Fruit fly (Drosophila melanogaster) whole organism, embryonic: ENCODE results near the gene CG14442.

Experiments
- ATbp ChIP-seq: fragments of 200-800 bp; sonication (Bioruptor generic); optimal IDR thresholded peaks from 2 replicates; lab custom pipeline; 2017; ENCODE audit warnings: missing biosample characterization, mild to moderate bottlenecking, missing genetic modification characterization, missing genetic modification reagents
- Awh ChIP-seq: fragments of 200-800 bp; sonication (Bioruptor generic); IDR thresholded peaks from 2 replicates; pipeline ENCODE4, ENCODE4 v1.3.6; 2022; ENCODE audit warnings: missing biosample characterization, missing genetic modification characterization
- CG10274 ChIP-seq: fragments of 200-800 bp; sonication (Bioruptor generic); optimal IDR thresholded peaks from 3 replicates; lab custom pipeline; 2017; ENCODE audit warnings: missing biosample characterization, mild to moderate bottlenecking, missing genetic modification characterization
- CG1233 ChIP-seq: fragments of 200-800 bp; sonication (Bioruptor generic); optimal IDR thresholded peaks from 4 replicates; lab custom pipeline; 2018; ENCODE audit warnings: missing biosample characterization, mild to moderate bottlenecking, missing genetic modification characterization
- CG12744 ChIP-seq: fragments of 200-800 bp; sonication (Bioruptor generic); optimal IDR thresholded peaks from 2 replicates; lab custom pipeline; 2016; ENCODE audit warnings: missing biosample characterization, missing genetic modification characterization
- CG13287 ChIP-seq: fragments of 200-800 bp; sonication (Bioruptor generic); IDR thresholded peaks from 2 replicates; pipeline ENCODE4 v1.3.6; 2022; ENCODE audit warnings: missing biosample characterization, missing genetic modification characterization; ENCODE audit not compliant: partially characterized antibody
- CG13296 ChIP-seq: fragments of 200-800 bp; sonication (Bioruptor generic); optimal IDR thresholded peaks from 3 replicates; lab custom pipeline; 2018; ENCODE audit warnings: missing biosample characterization, mild to moderate bottlenecking, missing genetic modification characterization
- CG13624 ChIP-seq: fragments of 200-800 bp; sonication (Bioruptor generic); optimal IDR thresholded peaks from 2 replicates; lab custom pipeline; 2016; ENCODE audit warnings: missing biosample characterization, missing genetic modification characterization
- CG13775 ChIP-seq: fragments of 200-800 bp; sonication (Bioruptor generic); optimal IDR thresholded peaks from 3 replicates; lab custom pipeline; 2017; ENCODE audit warnings: missing biosample characterization, mild to moderate bottlenecking, missing genetic modification characterization
- CG15696 ChIP-seq: fragments of 200-800 bp; sonication (Bioruptor generic); optimal IDR thresholded peaks from 2 replicates; lab custom pipeline; 2019; ENCODE audit warnings: missing biosample characterization, mild to moderate bottlenecking, missing genetic modification characterization, moderate library complexity
- CG16779 ChIP-seq: fragments of 200-800 bp; sonication (Bioruptor generic); IDR thresholded peaks from 2 replicates; pipeline ENCODE4 v1.3.6; 2022; ENCODE audit warnings: missing biosample characterization, missing genetic modification characterization
- CG2120 ChIP-seq: fragments of 200-800 bp; sonication (Bioruptor generic); optimal IDR thresholded peaks from 3 replicates; lab custom pipeline; 2016; ENCODE audit warnings: missing biosample characterization, missing genetic modification characterization
- CG30403 ChIP-seq: fragments of 200-800 bp; sonication (Bioruptor generic); optimal IDR thresholded peaks from 3 replicates; lab custom pipeline; 2016; ENCODE audit warnings: missing biosample characterization, missing genetic modification characterization
- CG33213 ChIP-seq: fragments of 200-800 bp; sonication (Bioruptor generic); optimal IDR thresholded peaks from 3 replicates; lab custom pipeline; 2016; ENCODE audit warnings: missing biosample characterization, missing genetic modification characterization
- CG3995 ChIP-seq: fragments of 200-800 bp; sonication (Bioruptor generic); optimal IDR thresholded peaks from 3 replicates; lab custom pipeline; 2016; ENCODE audit warnings: missing biosample characterization, missing genetic modification characterization
- CG5180 ChIP-seq: fragments of 200-800 bp; sonication (Bioruptor generic); optimal IDR thresholded peaks from 3 replicates; lab custom pipeline; 2017; ENCODE audit warnings: missing biosample characterization, missing genetic modification characterization, mild to moderate bottlenecking, moderate library complexity, missing genetic modification reagents
- CG6683 ChIP-seq: fragments of 200-800 bp; sonication (Bioruptor generic); optimal IDR thresholded peaks from 2 replicates; lab custom pipeline; 2017; ENCODE audit warnings: missing biosample characterization, mild to moderate bottlenecking, missing genetic modification characterization, missing genetic modification reagents
- CG6854 ChIP-seq: fragments of 200-800 bp; sonication (Bioruptor generic); optimal IDR thresholded peaks from 3 replicates; lab custom pipeline; 2017; ENCODE audit warnings: missing biosample characterization, mild to moderate bottlenecking, missing genetic modification characterization
- CG7372 ChIP-seq: fragments of 200-800 bp; sonication (Bioruptor generic); IDR thresholded peaks from 2 replicates; pipeline ENCODE4 v1.3.6; 2022; ENCODE audit warnings: missing biosample characterization, missing genetic modification characterization
- CG8388 ChIP-seq: fragments of 200-800 bp; sonication (Bioruptor generic); optimal IDR thresholded peaks from 2 replicates; lab custom pipeline; 2019; ENCODE audit warnings: missing biosample characterization, mild to moderate bottlenecking, missing genetic modification characterization, moderate library complexity
- CG8478 ChIP-seq: fragments of >200 bp; optimal IDR thresholded peaks from 2 replicates; lab custom pipeline; 2018
- Chrac-16 ChIP-seq: fragments of 200-800 bp; sonication (Bioruptor generic); optimal IDR thresholded peaks from 3 replicates; lab custom pipeline; 2016; ENCODE audit warnings: missing biosample characterization, missing genetic modification characterization
- Dbx ChIP-seq: fragments of 200-800 bp; sonication (Bioruptor generic); IDR thresholded peaks from 3 replicates; pipeline ENCODE4 v1.3.6; 2022; ENCODE audit warnings: missing biosample characterization, missing genetic modification characterization
- Dip3 ChIP-seq: fragments of 200-800 bp; sonication (Bioruptor generic); optimal IDR thresholded peaks from 3 replicates; lab custom pipeline; 2016; ENCODE audit warnings: missing biosample characterization, missing genetic modification characterization
- Doc2 ChIP-seq: fragments of 200-800 bp; sonication (Bioruptor generic); IDR thresholded peaks from 2 replicates; pipeline ENCODE4 v1.3.6; 2022; ENCODE audit warnings: missing biosample characterization, missing genetic modification characterization
- Doc3 ChIP-seq: fragments of 200-800 bp; sonication (Bioruptor generic); IDR thresholded peaks from 3 replicates; pipeline ENCODE4 v1.3.6; 2022; ENCODE audit warnings: missing biosample characterization, missing genetic modification characterization; ENCODE audit not compliant: partially characterized antibody
- Ets65A ChIP-seq: fragments of 200-800 bp; sonication (Bioruptor generic); peaks from one replicate; lab custom pipeline; 2016; ENCODE audit warnings: missing biosample characterization, missing genetic modification characterization
- Ets97D ChIP-seq: fragments of 200-800 bp; sonication (Bioruptor generic); optimal IDR thresholded peaks from 3 replicates; lab custom pipeline; 2016; ENCODE audit warnings: missing biosample characterization, missing genetic modification characterization
- Hr3 ChIP-seq: fragments of 200-800 bp; sonication (Bioruptor generic); optimal IDR thresholded peaks from 3 replicates; lab custom pipeline; 2016; ENCODE audit warnings: missing biosample characterization, missing genetic modification characterization
- Jarid2 ChIP-seq: fragments of 200-800 bp; sonication (Bioruptor generic); optimal IDR thresholded peaks from 3 replicates; lab custom pipeline; 2017; ENCODE audit warnings: mild to moderate bottlenecking, missing biosample characterization, missing genetic modification reagents, missing genetic modification characterization
- Mes4 ChIP-seq: fragments of 200-800 bp; sonication (Bioruptor generic); optimal IDR thresholded peaks from 2 replicates; lab custom pipeline; 2016; ENCODE audit warnings: missing biosample characterization, missing genetic modification characterization
- NK7.1 ChIP-seq: fragments of 200-800 bp; sonication (Bioruptor generic); optimal IDR thresholded peaks from 3 replicates; lab custom pipeline; 2016; ENCODE audit warnings: missing biosample characterization, missing genetic modification characterization
- Optix ChIP-seq: fragments of 200-800 bp; sonication (Bioruptor generic); IDR thresholded peaks from 3 replicates; pipeline ENCODE4 v1.3.6; 2022; ENCODE audit warnings: missing biosample characterization, missing genetic modification characterization
- Side ChIP-seq: fragments of 200-800 bp; sonication (Bioruptor generic); optimal IDR thresholded peaks from 2 replicates; lab custom pipeline; 2016; ENCODE audit warnings: missing biosample characterization, missing genetic modification characterization
- Six4 ChIP-seq: fragments of 200-800 bp; sonication (Bioruptor generic); optimal IDR thresholded peaks from 2 replicates; lab custom pipeline; 2016; ENCODE audit warnings: missing biosample characterization, missing genetic modification characterization
- Stat92E ChIP-seq, 3 experiments: fragments of >200 bp in 2 of 3; fragments of 200-800 bp in 1 of 3; sonication (Bioruptor generic) in 1 of 3; optimal IDR thresholded peaks; 2 replicates each; lab custom pipeline; 2017 to 2019; ENCODE audit warnings: missing biosample characterization in 3 of 3, missing genetic modification characterization in 3 of 3, mild to moderate bottlenecking in 1 of 3, moderate library complexity in 1 of 3
- Xbp1 ChIP-seq: fragments of 200-800 bp; sonication (Bioruptor generic); optimal IDR thresholded peaks from 3 replicates; lab custom pipeline; 2016; ENCODE audit warnings: missing biosample characterization, mild to moderate bottlenecking, missing genetic modification characterization
- ab ChIP-seq: fragments of 200-800 bp; sonication (Bioruptor generic); optimal IDR thresholded peaks from 2 replicates; lab custom pipeline; 2016; ENCODE audit warnings: missing biosample characterization, missing genetic modification characterization
- ase ChIP-seq: fragments of 200-800 bp; sonication (Bioruptor generic); IDR thresholded peaks from 3 replicates; pipeline ENCODE4 v1.3.6; 2022; ENCODE audit warnings: missing biosample characterization, missing genetic modification characterization
- corto ChIP-seq: fragments of 200-800 bp; sonication (Bioruptor generic); optimal IDR thresholded peaks from 2 replicates; lab custom pipeline; 2016; ENCODE audit warnings: missing biosample characterization, mild to moderate bottlenecking, missing genetic modification characterization, moderate library complexity
- dan ChIP-seq: fragments of 200-800 bp; sonication (Bioruptor generic); IDR thresholded peaks from 2 replicates; pipeline ENCODE4 v1.3.6; 2022; ENCODE audit warnings: missing biosample characterization, missing genetic modification characterization
- dmrt11E ChIP-seq: fragments of 200-800 bp; sonication (Bioruptor generic); optimal IDR thresholded peaks from 3 replicates; lab custom pipeline; 2018; ENCODE audit warnings: missing biosample characterization, mild to moderate bottlenecking, missing genetic modification characterization, moderate library complexity
- fd64A ChIP-seq: fragments of 200-800 bp; sonication (Bioruptor generic); optimal IDR thresholded peaks from 3 replicates; lab custom pipeline; 2018; ENCODE audit warnings: missing biosample characterization, mild to moderate bottlenecking, missing genetic modification characterization
- lab ChIP-seq: fragments of 200-800 bp; sonication (Bioruptor generic); optimal IDR thresholded peaks from 3 replicates; lab custom pipeline; 2017; ENCODE audit warnings: missing biosample characterization, missing genetic modification characterization, mild to moderate bottlenecking, moderate library complexity, missing genetic modification reagents
- nau ChIP-seq: fragments of 200-800 bp; sonication (Bioruptor generic); optimal IDR thresholded peaks from 3 replicates; lab custom pipeline; 2017; ENCODE audit warnings: missing biosample characterization, mild to moderate bottlenecking, missing genetic modification characterization, missing genetic modification reagents
- pita ChIP-seq: fragments of 200-800 bp; sonication (Bioruptor generic); optimal IDR thresholded peaks from 2 replicates; lab custom pipeline; 2017; ENCODE audit warnings: missing biosample characterization, mild to moderate bottlenecking, missing genetic modification characterization
- so ChIP-seq: fragments of 200-800 bp; sonication (Bioruptor generic); IDR thresholded peaks from 3 replicates; pipeline ENCODE4 v1.3.6; 2022; ENCODE audit warnings: missing biosample characterization, missing genetic modification characterization
- stwl ChIP-seq: fragments of 200-800 bp; sonication (Bioruptor generic); optimal IDR thresholded peaks from 3 replicates; lab custom pipeline; 2018; ENCODE audit warnings: missing biosample characterization, mild to moderate bottlenecking, missing genetic modification characterization, moderate library complexity
- vvl ChIP-seq: fragments of 200-800 bp; sonication (Bioruptor generic); IDR thresholded peaks from 2 replicates; pipeline ENCODE4 v1.3.6; 2022; ENCODE audit warnings: missing biosample characterization, missing genetic modification characterization

CG14442 gene

DNA sequence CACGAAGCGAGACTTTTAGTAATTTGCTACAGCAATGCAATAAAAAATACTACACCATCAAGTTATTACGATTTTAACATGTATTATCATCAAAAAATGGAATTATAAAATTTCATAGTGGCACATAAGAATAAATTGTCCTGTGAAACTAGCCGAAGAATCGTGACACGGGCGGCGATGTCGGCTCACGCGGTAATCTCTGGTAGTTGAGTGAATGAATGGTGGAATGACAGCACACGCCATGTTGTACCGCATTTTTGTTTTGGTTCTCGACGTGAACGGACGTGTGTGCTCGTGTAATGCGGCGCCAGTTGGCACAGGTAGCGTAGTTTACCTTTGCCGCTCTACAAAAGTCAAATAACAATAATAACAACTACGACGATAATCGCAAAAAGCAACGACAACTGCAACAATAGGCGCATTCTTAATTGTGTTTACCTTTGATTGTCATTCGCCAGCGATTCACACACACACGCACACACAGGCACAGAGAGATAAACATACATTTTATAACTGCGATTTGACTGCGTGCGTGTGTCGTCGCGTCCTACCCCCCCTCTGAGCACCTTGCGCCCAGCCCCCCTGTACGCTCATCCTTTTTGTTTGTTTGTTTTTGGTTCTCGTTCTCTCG is 4.6 kb upstream of the CG14442 start, which contains the start of gene CG14441 (continued):
- TF ChIP-seq ab (GFP tag; lab: Kevin White, UChicago) (no peak), CG8388 (peak; percentile 19), vvl (GFP tag; lab: Robert Waterston, UW) (0 out of 2 replicates have a peak, but pooled peaks have one; percentile 14), CG13296 (GFP tag; lab: Kevin White, UChicago) (peak; percentile 78), CG7372 (GFP tag; lab: Robert Waterston, UW) (no peak), corto (peak; percentile 75), Doc3 (peak; percentile 100), CG33213 (peak; percentile 50), CG5180 (peak; percentile 100), dmrt11E (peak; percentile 17), stwl (tag; lab: Kevin White, UChicago) (no peak), CG1233 (GFP tag; lab: Kevin White, UChicago) (peak; percentile 8), CG16779 (GFP tag; lab: Robert Waterston, UW) (no peak), Optix (GFP tag; lab: Robert Waterston, UW) (no peak), dan (no peak), Side (GFP tag; lab: Kevin White, UChicago) (peak; percentile 2), CG13775 (GFP tag; lab: Kevin White, UChicago) (no peak), Doc2 (GFP tag; lab: Robert Waterston, UW) (no peak), Dbx (GFP tag; lab: Robert Waterston, UW) (peak; percentile 32; the same call in 1 of the 3 replicates), so (GFP tag; lab: Robert Waterston, UW) (peak; percentile 57; the same call in 1 of the 3 replicates), CG30403 (peak; percentile 13), fd64A (peak; percentile 54), ase (GFP tag; lab: Robert Waterston, UW) (0 out of 3 replicates have a peak, but pooled peaks have one; percentile 21), Ets65A (no peak), Dip3 (GFP tag; lab: Kevin White, UChicago) (no peak), CG12744 (GFP tag; lab: Kevin White, UChicago) (peak; percentile 41), ATbp (GFP tag; lab: Kevin White, UChicago) (peak; percentile 19), CG10274 (GFP tag; lab: Kevin White, UChicago) (no peak), Awh (no peak), CG13624 (peak; percentile 45), CG15696 (tag; lab: Kevin White, UChicago) (peak; percentile 10), lab (GFP tag; lab: Kevin White, UChicago) (peak; percentile 75), CG8478 (no peak), Stat92E (GFP tag; optimal IDR thresholded peaks at IDR 0.05; lab: Kevin White, UChicago) (peak in 1 of 3 experiments; percentile 82), CG6683 (peak; percentile 54), pita (GFP tag; lab: Kevin White, UChicago) (no peak), CG13287 (GFP tag; lab: Robert Waterston, UW) (peak; percentile 100), NK7.1 (GFP tag; lab: Kevin White, UChicago) (peak; percentile 17), Ets97D (GFP tag; lab: Kevin White, UChicago) (peak; percentile 6), Xbp1 (GFP tag; lab: Kevin White, UChicago) (peak; percentile 8), CG6854 (GFP tag; lab: Kevin White, UChicago) (peak; percentile 68), Six4 (GFP tag; lab: Kevin White, UChicago) (no peak), CG3995 (GFP tag; lab: Kevin White, UChicago) (no peak), nau (GFP tag; lab: Kevin White, UChicago) (peak; percentile 67), Jarid2 (GFP tag; lab: Kevin White, UChicago) (peak; percentile 83), CG2120 (GFP tag; lab: Kevin White, UChicago) (peak; percentile 65), Chrac-16 (GFP tag; lab: Kevin White, UChicago) (no peak), Hr3 (no peak), Mes4 (GFP tag; lab: Kevin White, UChicago) (no peak)
